Worm (Caenorhabditis elegans) whole organism, mixed stage, embryonic: ENCODE measurements around the gene jmjd-3.2.

Experiments
- flh-1 ChIP-seq: fragments of 200-800 bp; sonication (Bioruptor generic); optimal IDR thresholded peaks from 2 replicates; lab custom pipeline; 2018; ENCODE audit warnings: mild to moderate bottlenecking, missing genetic modification characterization, moderate library complexity, missing compliant biosample characterization
- nhr-2 ChIP-seq: fragments of 150-350 bp; optimal IDR thresholded peaks from 2 replicates; lab custom pipeline; 2014; ENCODE audit warnings: missing biosample characterization, missing genetic modification characterization
- unc-62 ChIP-seq: fragments of 150-350 bp; optimal IDR thresholded peaks from 2 replicates; lab custom pipeline; 2014; ENCODE audit warnings: missing biosample characterization, missing genetic modification reagents, missing genetic modification characterization

jmjd-3.2 gene

DNA sequence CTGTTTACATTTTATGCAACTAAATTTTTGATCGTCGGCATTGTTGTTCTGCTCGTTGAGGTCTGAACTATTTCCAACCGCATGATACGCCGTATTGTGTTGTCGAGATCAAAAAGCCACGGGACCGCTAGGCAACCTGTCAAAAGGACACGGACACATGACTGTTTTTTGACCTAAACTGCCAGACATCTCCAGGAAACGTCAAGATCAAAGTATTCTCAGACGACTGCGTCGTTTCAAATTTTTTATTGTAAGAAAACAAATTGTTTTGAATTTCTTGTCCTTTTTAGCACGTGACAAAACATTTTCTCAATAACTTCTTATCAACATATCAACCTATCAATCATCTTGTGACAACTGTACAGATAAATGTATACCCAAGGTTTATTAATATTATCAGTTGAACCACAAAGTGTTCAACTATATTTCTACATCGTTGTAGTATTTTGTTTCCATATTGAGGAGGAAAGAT, 54.1 kb downstream of the jmjd-3.2 start:
- TF ChIP-seq nhr-2 (tag; lab: Kevin White, UChicago): no peak
- peak; percentile 48 for TF ChIP-seq unc-62
- TF ChIP-seq flh-1: no peak
